Worm (Caenorhabditis elegans): ENCODE data around the gene AH9.1.

ce11 chrX:2258001-2258400 lies 11.2 kb upstream of the AH9.1 start, which contains the start of gene crn-4:
- TF ChIP-seq W03F9.2 (tag; optimal IDR thresholded peaks at IDR 0.05) (no peak), him-1 (tag; optimal IDR thresholded peaks at IDR 0.05) (no peak), dao-5 (tag; optimal IDR thresholded peaks at IDR 0.05) (no peak)
